Worm (Caenorhabditis elegans): ENCODE measurements around the gene R13H4.6.

The R13H4.6 gene

ce11 chrV:11885087-11885486, 22.2 kb downstream of the R13H4.6 start:
- TF ChIP-seq unc-62 (GFP tag; optimal IDR thresholded peaks at IDR 0.05): no peak

DNA sequence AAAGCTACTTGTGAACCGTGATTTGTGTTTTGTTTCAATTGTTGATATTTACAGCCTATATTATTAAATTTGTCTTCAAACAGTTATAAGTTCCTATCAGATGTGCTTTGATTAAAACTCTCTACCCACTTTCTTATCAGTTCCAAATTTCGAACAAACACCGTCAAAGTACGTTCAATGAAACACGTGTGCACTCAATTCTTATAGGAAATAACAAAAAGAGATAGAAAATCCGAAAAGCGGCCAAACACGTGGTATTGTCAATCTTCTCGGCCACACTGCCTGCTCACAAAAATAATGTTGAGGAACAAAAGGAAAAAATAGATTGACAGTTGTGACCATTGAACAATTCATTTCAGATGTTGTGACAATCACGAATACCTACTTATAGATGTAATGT, 23.0 kb downstream of the R13H4.6 start:
- no peak for TF ChIP-seq unc-62 (GFP tag; optimal IDR thresholded peaks at IDR 0.05)

DNA sequence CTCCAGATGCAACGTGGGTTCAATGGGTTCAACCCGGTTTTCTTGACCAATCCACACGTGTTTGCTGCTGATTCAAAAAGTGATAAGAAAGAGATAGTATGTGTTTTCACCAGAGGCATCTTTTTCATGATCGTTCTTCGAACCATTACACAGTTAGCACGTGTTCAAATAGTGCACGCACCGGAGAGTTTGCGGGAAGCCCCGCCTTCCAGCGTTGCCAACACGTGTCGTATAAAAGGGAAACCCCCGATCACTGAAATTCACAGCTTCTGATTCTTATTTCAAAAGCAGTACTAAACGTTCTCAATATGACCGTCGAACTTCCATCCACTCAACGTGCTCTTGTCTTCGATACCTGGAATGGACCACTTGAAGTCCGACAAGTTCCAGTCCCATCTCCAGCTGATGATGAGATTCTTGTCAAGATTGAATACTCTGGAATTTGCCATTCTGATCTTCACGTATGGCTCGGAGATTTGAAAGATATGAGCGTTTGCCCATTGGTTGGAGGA, 25.1 kb downstream of the R13H4.6 start, which contains the start of gene adh-1:
TSS of gene adh-1 (plus strand) at position 261 of the 512 bp plus-strand sequence.
- TF ChIP-seq unc-62 (GFP tag; optimal IDR thresholded peaks at IDR 0.05): no peak

- TF ChIP-seq unc-62 (GFP tag; optimal IDR thresholded peaks at IDR 0.05): no peak
These were observed 25.7 kb downstream of the R13H4.6 start for ce11 chrV:11888656-11889055.

DNA sequence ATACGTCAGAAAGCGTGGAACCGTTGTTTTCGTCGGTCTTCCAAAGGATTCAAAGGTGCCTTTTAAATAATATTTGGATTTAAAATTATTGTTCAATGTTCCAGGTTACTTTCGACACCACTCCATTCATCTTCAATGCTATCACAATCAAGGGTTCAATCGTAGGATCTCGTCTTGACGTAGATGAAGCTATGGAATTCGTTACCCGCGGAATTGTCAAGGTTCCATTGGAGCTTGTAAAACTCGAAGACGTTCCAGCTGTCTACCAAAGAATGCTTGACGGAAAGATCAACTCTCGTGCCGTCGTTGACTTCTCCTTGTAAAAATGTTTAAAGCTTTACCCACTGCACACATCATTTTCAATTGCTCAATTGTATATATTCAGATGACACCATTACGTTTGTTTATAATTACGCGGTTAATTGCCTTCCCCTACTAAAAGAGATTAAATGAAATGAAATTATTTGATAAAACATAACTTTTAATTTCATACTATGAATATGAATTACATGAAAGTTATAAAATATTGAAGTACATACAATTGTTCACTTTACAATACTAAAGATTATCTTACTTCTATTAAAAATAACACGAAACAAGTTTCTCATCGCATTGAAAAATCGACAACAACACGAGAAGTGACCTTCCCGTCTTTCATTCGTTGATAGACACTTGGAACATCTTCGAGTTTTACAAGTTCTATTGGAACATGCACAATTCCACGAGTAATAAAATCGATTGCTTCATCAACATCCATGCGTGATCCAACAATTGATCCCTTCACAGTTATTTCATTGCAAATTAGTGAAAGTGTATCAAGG, 26.4 kb downstream of the R13H4.6 start:
- no peak for TF ChIP-seq unc-62 (GFP tag; optimal IDR thresholded peaks at IDR 0.05)

- no peak for TF ChIP-seq unc-62 (GFP tag; optimal IDR thresholded peaks at IDR 0.05)
These were observed 28.4 kb downstream of the R13H4.6 start, which contains the start of the genes sodh-2 and srx-76 for ce11 chrV:11891143-11891862. Gene sodh-2, minus strand, starts transcription at chrV:11891243. Gene srx-76, plus strand, starts transcription at chrV:11891812.

DNA sequence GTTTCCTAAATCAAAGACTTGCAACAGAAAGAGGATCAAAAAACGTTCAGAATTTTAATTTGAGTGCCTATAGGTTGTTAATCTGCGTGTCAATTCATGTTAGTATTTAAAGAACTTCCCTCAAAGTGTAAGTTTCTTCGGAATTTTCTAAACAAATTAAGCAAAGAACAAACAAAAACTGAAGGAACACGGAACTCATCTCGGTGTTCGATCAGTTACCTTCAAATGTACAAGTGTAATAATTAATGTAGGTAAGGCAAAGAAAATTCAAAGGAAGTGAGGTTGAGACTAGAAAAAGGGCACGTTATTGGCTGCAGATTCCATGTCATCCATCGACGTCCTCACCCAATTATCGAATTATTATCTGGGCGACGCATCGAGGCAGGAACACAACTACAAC, 31.1 kb downstream of the R13H4.6 start, which contains the start of gene K12G11.6:
TSS of gene K12G11.6 (plus strand) at position 357 of the 400 bp plus-strand sequence.
- TF ChIP-seq unc-62 (GFP tag; optimal IDR thresholded peaks at IDR 0.05): no peak

DNA sequence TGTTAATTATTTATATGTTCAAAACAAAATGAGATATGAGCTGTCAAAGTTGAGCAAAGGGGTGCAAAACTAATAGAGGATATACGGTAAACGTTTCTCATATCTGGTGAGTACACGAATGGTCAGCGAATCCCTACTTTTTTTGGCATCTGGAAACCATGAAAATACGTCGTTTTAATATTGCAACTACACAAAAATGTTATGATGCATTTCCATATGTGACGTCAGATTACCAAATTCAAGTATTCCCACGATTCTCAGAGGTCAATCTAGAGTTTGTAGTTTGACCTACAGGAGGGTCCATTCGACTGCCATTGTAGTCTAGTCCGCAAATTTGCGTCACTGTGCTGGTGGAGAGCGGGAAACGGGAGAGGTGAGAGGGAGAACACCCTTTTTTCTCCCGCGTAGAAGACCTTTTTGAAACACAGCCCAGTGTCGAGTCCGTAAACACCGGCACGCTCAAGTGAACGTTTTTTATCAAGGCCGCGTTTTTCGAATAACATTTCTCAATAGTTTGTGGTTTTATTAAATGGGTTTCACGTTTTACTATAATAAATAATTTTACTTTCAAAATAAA, 33.5 kb downstream of the R13H4.6 start:
- no peak for TF ChIP-seq unc-62 (GFP tag; optimal IDR thresholded peaks at IDR 0.05)

DNA sequence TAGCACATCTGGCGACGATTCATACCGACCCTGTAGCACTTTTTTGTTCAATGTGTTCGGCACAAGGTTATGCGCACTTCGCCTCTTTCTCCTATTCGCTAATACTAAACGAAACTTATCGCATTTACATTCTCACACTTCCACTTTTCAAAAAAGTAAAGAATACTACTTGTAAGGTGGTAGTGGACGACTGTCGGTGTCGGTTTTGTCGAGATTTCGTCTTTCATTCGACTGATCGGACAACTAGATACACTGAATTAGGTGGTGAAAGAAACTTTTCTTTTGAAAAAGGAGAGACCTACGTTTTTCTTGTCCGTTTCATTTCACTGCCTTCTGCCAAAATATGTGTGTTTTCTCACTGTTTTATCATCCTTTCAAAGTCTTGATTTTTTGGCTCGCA, 34.7 kb downstream of the R13H4.6 start:
- no peak for TF ChIP-seq unc-62 (GFP tag; optimal IDR thresholded peaks at IDR 0.05)

ce11 chrV:11899149-11899548, 36.2 kb downstream of the R13H4.6 start, which contains the start of gene sma-1:
Gene sma-1, plus strand, starts transcription at chrV:11899449.
- no peak for TF ChIP-seq unc-62 (GFP tag; optimal IDR thresholded peaks at IDR 0.05)

- TF ChIP-seq unc-62 (GFP tag; optimal IDR thresholded peaks at IDR 0.05): no peak
These were observed 37.2 kb downstream of the R13H4.6 start for ce11 chrV:11900127-11900526.

- TF ChIP-seq unc-62 (GFP tag; optimal IDR thresholded peaks at IDR 0.05): no peak
These were observed 38.3 kb downstream of the R13H4.6 start for ce11 chrV:11901260-11901659.

DNA sequence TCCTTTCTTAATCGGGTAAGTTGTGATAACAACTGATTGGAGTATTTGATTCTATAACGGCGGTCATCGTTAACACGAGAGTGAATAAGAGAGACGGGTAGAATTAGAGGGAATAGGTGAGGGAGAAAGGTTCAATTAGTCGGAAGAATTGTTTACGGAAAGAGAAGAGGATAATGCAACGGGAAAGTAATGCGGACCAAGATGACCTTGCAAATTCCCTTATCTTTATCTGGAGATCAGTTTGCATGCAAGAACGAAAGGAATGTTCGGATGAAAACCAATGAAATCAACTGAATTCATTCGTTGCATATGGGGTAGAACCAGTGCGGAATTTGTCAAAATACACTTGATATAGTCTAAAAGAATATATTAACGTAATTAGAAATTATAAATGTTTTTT, 39.2 kb downstream of the R13H4.6 start:
- no peak for TF ChIP-seq unc-62 (GFP tag; optimal IDR thresholded peaks at IDR 0.05)

DNA sequence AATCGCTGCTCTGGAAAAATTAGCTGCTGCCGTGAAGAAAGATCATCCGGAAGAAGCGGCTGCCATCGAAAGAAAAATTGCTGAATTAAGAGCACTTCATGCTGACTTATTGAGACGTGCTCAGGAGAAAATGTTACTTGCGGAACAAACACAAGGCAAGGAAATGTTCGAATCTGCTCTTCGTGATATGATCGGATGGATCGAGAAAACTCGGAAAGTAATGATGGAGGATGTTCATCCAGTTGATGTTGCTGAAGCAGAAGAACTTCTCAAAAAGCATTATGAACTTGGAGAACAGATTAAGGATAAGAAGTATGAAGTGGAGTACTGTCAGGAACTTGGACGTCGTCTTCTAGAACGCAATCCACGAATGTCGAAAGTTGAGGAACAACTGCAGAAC, 43.1 kb downstream of the R13H4.6 start:
- TF ChIP-seq unc-62 (GFP tag; optimal IDR thresholded peaks at IDR 0.05): no peak

ce11 chrV:11913283-11913682, 50.4 kb downstream of the R13H4.6 start:
- no peak for TF ChIP-seq unc-62 (GFP tag; optimal IDR thresholded peaks at IDR 0.05)
